Worm (Caenorhabditis elegans): ENCODE measurements around the gene daf-5.
A peak's percentile ranks its signal among the peaks of the same experiment; 100 is the strongest.

daf-5 gene

ce11 chrII:14074825-14075224 is 22.7 kb upstream of the daf-5 start:
- TF ChIP-seq hpl-2 (GFP tag; optimal IDR thresholded peaks at IDR 0.05), result no peak
- no peak for TF ChIP-seq mdl-1 (tag; optimal IDR thresholded peaks at IDR 0.05)
- TF ChIP-seq efl-3 (GFP tag; optimal IDR thresholded peaks at IDR 0.05), result no peak
- TF ChIP-seq lin-13 (GFP tag; optimal IDR thresholded peaks at IDR 0.05), result no peak
- no peak for TF ChIP-seq fkh-4 (tag; optimal IDR thresholded peaks at IDR 0.05; ENCODE audit: borderline replicate concordance)
- no peak for TF ChIP-seq elt-3 (tag; optimal IDR thresholded peaks at IDR 0.05)
- no peak for TF ChIP-seq isw-1 (GFP tag; IDR thresholded peaks at IDR 0.05)
- no peak for TF ChIP-seq lsy-2 (tag; optimal IDR thresholded peaks at IDR 0.05)
- TF ChIP-seq vab-15 (tag; optimal IDR thresholded peaks at IDR 0.05), result no peak
- no peak for TF ChIP-seq nhr-237 (tag; optimal IDR thresholded peaks at IDR 0.05)
- TF ChIP-seq snpc-4 (tag; optimal IDR thresholded peaks at IDR 0.05), result no peak
- no peak for TF ChIP-seq fkh-10 (GFP tag; optimal IDR thresholded peaks at IDR 0.05)

- TF ChIP-seq hlh-4 (tag; optimal IDR thresholded peaks at IDR 0.05), result no peak
- TF ChIP-seq F16B12.6 (tag; optimal IDR thresholded peaks at IDR 0.05), result no peak
- TF ChIP-seq irx-1 (tag; optimal IDR thresholded peaks at IDR 0.05), result no peak
- TF ChIP-seq lin-35 (GFP tag; optimal IDR thresholded peaks at IDR 0.05), result no peak
- TF ChIP-seq mef-2 (tag; optimal IDR thresholded peaks at IDR 0.05), result no peak
- no peak for TF ChIP-seq vab-15 (tag; optimal IDR thresholded peaks at IDR 0.05)
- no peak for TF ChIP-seq zag-1 (tag; optimal IDR thresholded peaks at IDR 0.05)
- TF ChIP-seq grh-1 (GFP tag; IDR thresholded peaks at IDR 0.05), result no peak
- no peak for TF ChIP-seq alr-1 (tag; optimal IDR thresholded peaks at IDR 0.05; ENCODE audit: borderline replicate concordance)
- TF ChIP-seq jun-1 (tag; optimal IDR thresholded peaks at IDR 0.05), result no peak
- TF ChIP-seq ceh-90 (tag; optimal IDR thresholded peaks at IDR 0.05), result no peak
- no peak for TF ChIP-seq fos-1 (tag; optimal IDR thresholded peaks at IDR 0.05)
- no peak for TF ChIP-seq pax-3 (tag; optimal IDR thresholded peaks at IDR 0.05)
- no peak for TF ChIP-seq ztf-11 (tag; optimal IDR thresholded peaks at IDR 0.05)
- no peak for TF ChIP-seq lin-15B (tag; optimal IDR thresholded peaks at IDR 0.05)
- no peak for TF ChIP-seq nhr-237 (tag; optimal IDR thresholded peaks at IDR 0.05)
- no peak for TF ChIP-seq lin-39 (tag; optimal IDR thresholded peaks at IDR 0.05)
- TF ChIP-seq dsc-1 (tag; optimal IDR thresholded peaks at IDR 0.05), result no peak
- no peak for TF ChIP-seq nhr-90 (tag; optimal IDR thresholded peaks at IDR 0.05; ENCODE audit: poor library complexity)
- TF ChIP-seq lin-13 (GFP tag; optimal IDR thresholded peaks at IDR 0.05), result no peak
Observed at ce11 chrII:14068607-14069006, 16.5 kb upstream of the daf-5 start, which contains the start of gene xrn-1. Gene xrn-1 (plus strand): TSS chrII:14068907.

ce11 chrII:14065486-14065885 is 13.4 kb upstream of the daf-5 start:
- TF ChIP-seq ceh-90 (tag; optimal IDR thresholded peaks at IDR 0.05), result no peak
- no peak for TF ChIP-seq jun-1 (tag; optimal IDR thresholded peaks at IDR 0.05)
- no peak for TF ChIP-seq ces-1 (GFP tag; optimal IDR thresholded peaks at IDR 0.05)
- TF ChIP-seq elt-3 (tag; optimal IDR thresholded peaks at IDR 0.05), result no peak
- TF ChIP-seq C34B4.2 (tag; optimal IDR thresholded peaks at IDR 0.05), result no peak
- TF ChIP-seq efl-1 (optimal IDR thresholded peaks at IDR 0.05), result no peak
- peak in 1 of 2 experiments; percentile 10 for TF ChIP-seq efl-1 (GFP tag; optimal IDR thresholded peaks at IDR 0.05 in 1 of 2)
- TF ChIP-seq hpl-2 (GFP tag; optimal IDR thresholded peaks at IDR 0.05), result no peak

DNA sequence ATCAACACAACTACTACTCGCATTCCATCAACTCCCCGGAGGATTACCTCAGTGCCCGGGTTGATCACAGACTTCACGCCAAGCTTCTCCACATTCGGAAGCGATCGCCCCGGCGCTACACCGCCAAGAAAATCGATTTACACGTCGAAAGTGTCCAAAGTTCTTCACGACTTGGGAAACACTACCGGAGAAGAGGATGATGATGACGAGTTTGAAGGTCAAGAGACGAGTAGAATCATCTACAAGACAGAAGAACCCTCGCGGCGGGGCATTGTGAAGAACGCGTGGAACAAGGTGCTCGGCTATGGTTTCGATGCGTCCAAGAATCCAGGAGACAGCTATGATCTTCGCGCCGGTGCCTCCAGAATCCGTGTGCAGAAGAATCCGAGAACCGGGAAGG is 11.9 kb upstream of the daf-5 start:
- TF ChIP-seq mef-2 (tag; optimal IDR thresholded peaks at IDR 0.05), result no peak
- TF ChIP-seq efl-1 (optimal IDR thresholded peaks at IDR 0.05), result no peak
- TF ChIP-seq efl-1 (GFP tag; optimal IDR thresholded peaks at IDR 0.05 in 1 of 2), result peak in 1 of 2 experiments; percentile 91
- TF ChIP-seq nhr-19 (GFP tag; conservative IDR thresholded peaks at IDR 0.05), result no peak
- no peak for TF ChIP-seq dpl-1 (GFP tag; optimal IDR thresholded peaks at IDR 0.05)
- TF ChIP-seq isw-1 (GFP tag; IDR thresholded peaks at IDR 0.05), result no peak
- TF ChIP-seq fkh-10 (GFP tag; optimal IDR thresholded peaks at IDR 0.05), result no peak
- no peak for TF ChIP-seq egl-13 (tag; optimal IDR thresholded peaks at IDR 0.05)
